Fruit fly (Drosophila melanogaster): ENCODE measurements around the gene Svip.

Svip gene

DNA sequence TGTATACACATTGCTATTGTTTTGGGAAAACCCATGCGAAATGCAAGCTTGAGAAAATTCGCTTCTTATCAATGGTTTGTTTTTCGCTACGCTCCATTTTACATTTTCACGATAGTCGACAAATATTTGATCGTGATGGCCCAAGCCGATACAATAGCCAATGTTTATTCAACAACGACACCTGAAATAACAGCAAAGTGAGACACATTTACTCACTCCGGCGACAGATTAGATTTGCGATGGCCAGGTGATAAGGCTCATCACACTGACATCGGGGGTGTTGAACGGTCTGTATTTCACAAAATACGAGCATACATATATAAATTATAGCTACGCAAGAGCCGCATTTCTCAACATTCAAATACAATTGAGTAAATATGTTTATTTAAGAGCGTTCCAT lies 38.4 kb downstream of the Svip start (continued):
- TF ChIP-seq ATbp (GFP tag; optimal IDR thresholded peaks at IDR 0.05) (peak; percentile 72), tgo (GFP tag; IDR thresholded peaks at IDR 0.05) (no peak; the same call in 2 of the 3 replicates), stwl (tag; optimal IDR thresholded peaks at IDR 0.05) (no peak), CG17186 (GFP tag; optimal IDR thresholded peaks at IDR 0.05) (peak; percentile 38), CG14965 (GFP tag; optimal IDR thresholded peaks at IDR 0.05; ENCODE audit: borderline replicate concordance) (peak; percentile 42), CG18764 (GFP tag; optimal IDR thresholded peaks at IDR 0.05) (peak; percentile 48), CG1792 (GFP tag; optimal IDR thresholded peaks at IDR 0.05) (peak; percentile 76), ttk (GFP tag; IDR thresholded peaks at IDR 0.05) (no peak), bab2 (GFP tag; optimal IDR thresholded peaks at IDR 0.05) (peak; percentile 44), Myb (GFP tag; optimal IDR thresholded peaks at IDR 0.05) (peak; percentile 25), Dad (GFP tag; optimal IDR thresholded peaks at IDR 0.05) (peak; percentile 59), z (GFP tag; IDR thresholded peaks at IDR 0.05) (0 out of 3 replicates have a peak, but pooled peaks have one; percentile 53), dm (GFP tag; optimal IDR thresholded peaks at IDR 0.05) (no peak), CG11247 (GFP tag; IDR thresholded peaks at IDR 0.05) (no peak), Ptx1 (GFP tag; IDR thresholded peaks at IDR 0.05) (peak; percentile 26; the same call in 1 of the 2 replicates), trh (GFP tag; optimal IDR thresholded peaks at IDR 0.05) (no peak), Ets65A (GFP tag) (no peak), Doc2 (GFP tag; IDR thresholded peaks at IDR 0.05) (no peak), CG18619 (GFP tag; optimal IDR thresholded peaks at IDR 0.05) (peak; percentile 52), twi (tag; optimal IDR thresholded peaks at IDR 0.05) (peak; percentile 42), Hey (tag; optimal IDR thresholded peaks at IDR 0.05) (peak; percentile 58), gcm2 (GFP tag; optimal IDR thresholded peaks at IDR 0.05) (no peak), CG7372 (GFP tag; IDR thresholded peaks at IDR 0.05) (no peak), schlank (tag; optimal IDR thresholded peaks at IDR 0.05) (peak; percentile 89), bbx (GFP tag; IDR thresholded peaks at IDR 0.05; ENCODE audit: partially characterized antibody) (no peak), CG2889 (GFP tag; IDR thresholded peaks at IDR 0.05) (no peak), hkb (optimal IDR thresholded peaks at IDR 0.05) (no peak), hkb (GFP tag; IDR thresholded peaks at IDR 0.05) (peak; percentile 67; the same call in 1 of the 2 replicates), CG1024 (GFP tag; IDR thresholded peaks at IDR 0.05) (peak; percentile 41; the same call in 1 of the 2 replicates), BEAF-32 (GFP tag; optimal IDR thresholded peaks at IDR 0.05) (no peak), NfI (GFP tag; optimal IDR thresholded peaks at IDR 0.05) (peak; percentile 38), nau (GFP tag; optimal IDR thresholded peaks at IDR 0.05) (peak; percentile 82), Sin3A (optimal IDR thresholded peaks at IDR 0.05) (no peak), vnd (GFP tag; IDR thresholded peaks at IDR 0.05; ENCODE audit: partially characterized antibody) (no peak), amos (GFP tag; IDR thresholded peaks at IDR 0.05; ENCODE audit: partially characterized antibody) (no peak), CG32767 (GFP tag; IDR thresholded peaks at IDR 0.05) (no peak), ab (GFP tag; optimal IDR thresholded peaks at IDR 0.05) (no peak), Bgb (GFP tag; IDR thresholded peaks at IDR 0.05; ENCODE audit: partially characterized antibody) (no peak), dmrt99B (tag; optimal IDR thresholded peaks at IDR 0.05) (peak; percentile 55), bcd (GFP tag; optimal IDR thresholded peaks at IDR 0.05) (peak; percentile 65), fu2 (GFP tag; optimal IDR thresholded peaks at IDR 0.05) (no peak), en (GFP tag; optimal IDR thresholded peaks at IDR 0.05) (no peak), btn (GFP tag; optimal IDR thresholded peaks at IDR 0.05) (no peak), CG4424 (GFP tag; optimal IDR thresholded peaks at IDR 0.05) (peak; percentile 24), lov (optimal IDR thresholded peaks at IDR 0.05) (no peak), lov (GFP tag; IDR thresholded peaks at IDR 0.05) (peak; percentile 62; the same call in 1 of the 3 replicates), sr (GFP tag; IDR thresholded peaks at IDR 0.05) (0 out of 3 replicates have a peak, but pooled peaks have one; percentile 47), fru (optimal IDR thresholded peaks at IDR 0.05) (no peak), HmgD (GFP tag; optimal IDR thresholded peaks at IDR 0.05) (no peak), CG6683 (GFP tag; optimal IDR thresholded peaks at IDR 0.05) (peak; percentile 81), sug (tag; optimal IDR thresholded peaks at IDR 0.05) (peak; percentile 68), h (optimal IDR thresholded peaks at IDR 0.05) (no peak), CG14860 (GFP tag; IDR thresholded peaks at IDR 0.05; ENCODE audit: partially characterized antibody) (no peak)
